Worm (Caenorhabditis elegans): ENCODE results near the gene srg-8.
A peak's percentile ranks its signal among the peaks of the same experiment; 100 is the strongest.

The srg-8 gene

ce11 chrIII:6280070-6280596, 25.5 kb upstream of the srg-8 start, which contains the start of gene hmg-1.2 (continued):
- no peak for TF ChIP-seq aha-1 (tag; optimal IDR thresholded peaks at IDR 0.05)
- TF ChIP-seq ces-1 (GFP tag; optimal IDR thresholded peaks at IDR 0.05) = no peak
- 0 out of 2 replicates have a peak, but pooled peaks have one; percentile 47 for TF ChIP-seq mab-9 (GFP tag; IDR thresholded peaks at IDR 0.05)
- TF ChIP-seq hpl-2 (GFP tag; optimal IDR thresholded peaks at IDR 0.05) = peak; percentile 68
- TF ChIP-seq C04F5.9 (tag; optimal IDR thresholded peaks at IDR 0.05) = no peak
- TF ChIP-seq blmp-1 (tag; optimal IDR thresholded peaks at IDR 0.05) = peak; percentile 40
- no peak for TF ChIP-seq zag-1 (tag; optimal IDR thresholded peaks at IDR 0.05)
- TF ChIP-seq isw-1 (GFP tag; IDR thresholded peaks at IDR 0.05) = peak; percentile 63
- TF ChIP-seq unc-98 (GFP tag; IDR thresholded peaks at IDR 0.05) = no peak
- peak; percentile 76 for TF ChIP-seq jun-1 (tag; optimal IDR thresholded peaks at IDR 0.05)
- peak; percentile 24 for TF ChIP-seq ceh-90 (tag; optimal IDR thresholded peaks at IDR 0.05)
- peak; percentile 66 for TF ChIP-seq unc-130 (tag; optimal IDR thresholded peaks at IDR 0.05)
- TF ChIP-seq nhr-84 (tag; optimal IDR thresholded peaks at IDR 0.05) = no peak
- peak; percentile 56 for TF ChIP-seq fkh-10 (GFP tag; optimal IDR thresholded peaks at IDR 0.05)
- peak; percentile 74 to 79 for TF ChIP-seq lin-35 (GFP tag; optimal IDR thresholded peaks at IDR 0.05)
- peak; percentile 28 for TF ChIP-seq mef-2 (tag; optimal IDR thresholded peaks at IDR 0.05)
- TF ChIP-seq aly-2 (tag; optimal IDR thresholded peaks at IDR 0.05) = peak; percentile 59
- peak; percentile 25 for TF ChIP-seq lin-15B (tag; optimal IDR thresholded peaks at IDR 0.05)
- TF ChIP-seq vab-15 (tag; optimal IDR thresholded peaks at IDR 0.05) = no peak
- peak; percentile 58 for TF ChIP-seq mep-1 (tag; optimal IDR thresholded peaks at IDR 0.05)
- TF ChIP-seq lin-39 (tag; optimal IDR thresholded peaks at IDR 0.05) = no peak
- peak; percentile 41 to 54 (median 52) for TF ChIP-seq dpl-1 (GFP tag; optimal IDR thresholded peaks at IDR 0.05)
- peak; percentile 92 for TF ChIP-seq nhr-85 (tag)
- peak; percentile 66 for TF ChIP-seq ceh-8 (GFP tag; optimal IDR thresholded peaks at IDR 0.05)
- TF ChIP-seq nhr-76 (tag; optimal IDR thresholded peaks at IDR 0.05) = no peak
- TF ChIP-seq lir-3 (tag; optimal IDR thresholded peaks at IDR 0.05; ENCODE audit: poor library complexity) = peak; percentile 58
- TF ChIP-seq unc-30 (tag; optimal IDR thresholded peaks at IDR 0.05) = no peak
- peak in 3 of 6 experiments; percentile 8 to 52 (median 48) for TF ChIP-seq elt-3 (tag; optimal IDR thresholded peaks at IDR 0.05)
- TF ChIP-seq hlh-17 (GFP tag; optimal IDR thresholded peaks at IDR 0.05; ENCODE audit: borderline replicate concordance) = no peak
- TF ChIP-seq unc-86 (tag; optimal IDR thresholded peaks at IDR 0.05) = peak; percentile 83
- TF ChIP-seq fkh-4 (tag; optimal IDR thresholded peaks at IDR 0.05; ENCODE audit: borderline replicate concordance) = peak; percentile 49
- TF ChIP-seq xbp-1 (tag; optimal IDR thresholded peaks at IDR 0.05) = peak; percentile 77
- no peak for TF ChIP-seq ama-1 (optimal IDR thresholded peaks at IDR 0.05)
- TF ChIP-seq ztf-4 (tag; optimal IDR thresholded peaks at IDR 0.05) = peak; percentile 77
- TF ChIP-seq ceh-82 (tag; optimal IDR thresholded peaks at IDR 0.05) = peak; percentile 50 to 84 (median 62)
- peak; percentile 90 for TF ChIP-seq nhr-20 (tag; optimal IDR thresholded peaks at IDR 0.05)
- TF ChIP-seq ceh-88 (GFP tag; IDR thresholded peaks at IDR 0.05) = peak; percentile 71; the same call in 1 of the 2 replicates
- TF ChIP-seq swsn-7 (tag; optimal IDR thresholded peaks at IDR 0.05) = peak; percentile 92
- peak; percentile 78 for TF ChIP-seq fos-1 (tag; optimal IDR thresholded peaks at IDR 0.05)
- TF ChIP-seq nhr-11 (tag; optimal IDR thresholded peaks at IDR 0.05) = peak; percentile 57
- no peak for TF ChIP-seq nhr-28 (tag; optimal IDR thresholded peaks at IDR 0.05)
- TF ChIP-seq sox-4 (tag; optimal IDR thresholded peaks at IDR 0.05) = no peak
- no peak for TF ChIP-seq tlp-1 (tag; optimal IDR thresholded peaks at IDR 0.05)
- peak; percentile 61 for TF ChIP-seq zip-4 (GFP tag; optimal IDR thresholded peaks at IDR 0.05)
- TF ChIP-seq nhr-237 (tag; optimal IDR thresholded peaks at IDR 0.05) = no peak
- peak in 1 of 2 experiments; percentile 81 for TF ChIP-seq egl-27 (tag; optimal IDR thresholded peaks at IDR 0.05)
- peak; percentile 86 to 98 for TF ChIP-seq efl-1 (optimal IDR thresholded peaks at IDR 0.05)
- TF ChIP-seq efl-1 (GFP tag; optimal IDR thresholded peaks at IDR 0.05 in 1 of 2) = peak; percentile 50 to 96
- no peak for TF ChIP-seq Y116A8C.19 (tag; optimal IDR thresholded peaks at IDR 0.05; ENCODE audit: borderline replicate concordance)
- no peak for TF ChIP-seq unc-62 (GFP tag; optimal IDR thresholded peaks at IDR 0.05)
- TF ChIP-seq nhr-19 (GFP tag; conservative IDR thresholded peaks at IDR 0.05) = peak; percentile 89
- peak; percentile 84 for TF ChIP-seq dsc-1 (tag; optimal IDR thresholded peaks at IDR 0.05)
- TF ChIP-seq pax-3 (tag; optimal IDR thresholded peaks at IDR 0.05) = peak; percentile 10

Measured in whole organism, L1 larva.